Worm (Caenorhabditis elegans): ENCODE results near the gene srt-36.
"Not testable (repeated sequence)": the region's sequence is repeated elsewhere in the genome, so short reads cannot be mapped to it uniquely, and the experiment has no call there.

srt-36 gene

DNA sequence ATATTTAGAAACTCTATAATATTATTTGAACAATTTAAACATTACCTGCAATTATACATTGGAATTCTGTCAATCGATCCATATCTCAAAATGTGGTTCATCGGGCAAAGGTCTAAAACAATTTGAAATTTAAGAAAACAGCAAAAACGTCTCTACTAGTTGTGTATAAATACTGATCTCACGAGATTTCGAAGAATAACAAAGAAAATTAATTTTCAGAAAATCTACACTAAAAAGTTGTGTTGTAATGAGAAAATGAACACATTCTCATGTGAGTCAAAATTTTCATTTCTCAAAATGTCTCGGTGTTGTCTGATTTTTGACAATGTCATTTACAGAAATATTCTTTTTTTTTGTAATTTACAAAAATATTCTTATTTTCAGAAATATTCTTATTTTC, at the start of gene srt-36:
srt-36 (minus strand) TSS at position 101 of the 400 bp plus-strand sequence.
- TF ChIP-seq pha-4 (tag; optimal IDR thresholded peaks at IDR 0.05); ces-1 (GFP tag; optimal IDR thresholded peaks at IDR 0.05); sptf-1 (tag; optimal IDR thresholded peaks at IDR 0.05): not testable (repeated sequence)

DNA sequence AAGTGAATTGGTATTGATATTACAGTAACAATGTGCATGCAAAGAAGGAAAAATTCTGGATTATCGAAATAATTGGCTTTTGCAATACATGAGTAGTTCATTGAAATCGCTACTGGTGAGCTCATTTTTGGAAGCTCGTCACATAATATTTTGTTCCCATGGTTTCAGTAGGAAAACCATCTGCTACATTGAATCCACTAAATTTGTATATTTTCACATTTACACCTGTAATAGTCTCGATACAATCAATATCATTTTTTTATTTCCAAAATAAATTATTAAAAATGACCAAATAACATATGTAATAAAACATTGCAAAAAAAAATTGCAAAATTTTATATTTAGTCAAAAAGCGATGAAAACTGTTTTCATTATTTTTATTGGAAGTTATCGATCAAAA, 46.9 kb upstream of the srt-36 start, which contains the start of gene srh-192:
srh-192 (minus strand) TSS at position 101 of the 400 bp plus-strand sequence.
- no peak for TF ChIP-seq mab-5 (tag; optimal IDR thresholded peaks at IDR 0.05)
- TF ChIP-seq ceh-43 (GFP tag; optimal IDR thresholded peaks at IDR 0.05), result no peak
- no peak for TF ChIP-seq blmp-1 (tag; optimal IDR thresholded peaks at IDR 0.05)
- TF ChIP-seq lin-13 (tag; optimal IDR thresholded peaks at IDR 0.05), result no peak
- TF ChIP-seq flh-1 (GFP tag; optimal IDR thresholded peaks at IDR 0.05), result no peak
- TF ChIP-seq zip-8 (tag; optimal IDR thresholded peaks at IDR 0.05), result no peak
- TF ChIP-seq ham-2 (GFP tag; optimal IDR thresholded peaks at IDR 0.05), result no peak
- no peak for TF ChIP-seq lin-32 (GFP tag; optimal IDR thresholded peaks at IDR 0.05)
- TF ChIP-seq sem-2 (GFP tag; optimal IDR thresholded peaks at IDR 0.05), result no peak
- no peak for TF ChIP-seq nhr-76 (tag; optimal IDR thresholded peaks at IDR 0.05)
- TF ChIP-seq nhr-2 (tag; optimal IDR thresholded peaks at IDR 0.05), result no peak
- no peak for TF ChIP-seq hlh-1 (tag; optimal IDR thresholded peaks at IDR 0.05)
- no peak for TF ChIP-seq drap-1 (GFP tag; optimal IDR thresholded peaks at IDR 0.05)
- no peak for TF ChIP-seq unc-62 (GFP tag; optimal IDR thresholded peaks at IDR 0.05)
- TF ChIP-seq sptf-1 (tag; optimal IDR thresholded peaks at IDR 0.05), result no peak

DNA sequence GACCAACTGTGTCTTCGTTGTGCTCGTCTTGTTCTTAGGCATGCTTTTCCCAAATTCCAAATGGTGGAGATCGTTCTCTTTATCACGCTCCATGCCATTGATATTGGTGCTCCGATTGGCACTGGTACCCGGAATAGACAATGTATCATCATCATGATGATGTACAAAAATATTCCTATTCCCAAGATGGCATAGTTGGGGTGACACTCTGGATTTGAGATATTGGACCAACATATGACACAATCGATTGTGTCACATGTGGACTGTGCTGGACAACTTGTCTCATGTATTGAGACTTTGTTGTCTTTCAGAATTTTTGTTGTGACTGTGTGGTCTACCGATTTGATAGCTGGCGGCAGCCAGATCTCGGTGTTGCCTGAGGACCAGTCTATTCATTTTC, 36.1 kb upstream of the srt-36 start:
- TF ChIP-seq flh-1 (GFP tag; optimal IDR thresholded peaks at IDR 0.05), result no peak
- no peak for TF ChIP-seq ham-2 (GFP tag; optimal IDR thresholded peaks at IDR 0.05)
- TF ChIP-seq M03D4.4 (tag; optimal IDR thresholded peaks at IDR 0.05), result no peak
- no peak for TF ChIP-seq mab-5 (tag; optimal IDR thresholded peaks at IDR 0.05)
- no peak for TF ChIP-seq zip-8 (tag; optimal IDR thresholded peaks at IDR 0.05)
- TF ChIP-seq elt-1 (tag; optimal IDR thresholded peaks at IDR 0.05; ENCODE audit: borderline replicate concordance, insufficient read depth), result no peak
- TF ChIP-seq elt-3 (tag; optimal IDR thresholded peaks at IDR 0.05), result no peak
- no peak for TF ChIP-seq blmp-1 (tag; optimal IDR thresholded peaks at IDR 0.05)
- TF ChIP-seq ztf-11 (tag; optimal IDR thresholded peaks at IDR 0.05), result no peak
- TF ChIP-seq lin-13 (tag; optimal IDR thresholded peaks at IDR 0.05), result no peak
- no peak for TF ChIP-seq mls-2 (tag; optimal IDR thresholded peaks at IDR 0.05)
- TF ChIP-seq lsy-2 (tag; optimal IDR thresholded peaks at IDR 0.05), result no peak
- no peak for TF ChIP-seq tbx-8 (GFP tag; optimal IDR thresholded peaks at IDR 0.05)

DNA sequence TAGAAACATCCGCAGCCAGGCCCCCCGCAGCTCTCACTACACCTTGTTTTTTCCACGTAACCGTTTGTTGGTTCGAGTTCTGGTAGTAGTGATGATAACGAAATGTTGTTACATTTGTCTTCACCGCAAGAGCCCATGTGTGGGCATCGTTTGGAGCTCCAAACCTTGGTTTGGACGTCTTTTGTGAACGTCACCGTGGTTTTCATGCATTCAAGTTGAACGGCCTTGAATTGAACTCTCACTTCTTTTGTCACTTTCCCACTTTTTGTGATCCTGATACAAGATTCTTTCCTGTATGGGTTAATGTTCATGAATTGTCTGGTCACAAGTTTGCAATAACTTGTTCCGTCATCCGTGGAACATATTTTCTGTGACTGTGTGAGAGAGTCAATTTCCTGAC, 35.7 kb upstream of the srt-36 start:
- TF ChIP-seq lin-13 (tag; optimal IDR thresholded peaks at IDR 0.05) (no peak), ceh-83 (GFP tag; optimal IDR thresholded peaks at IDR 0.05) (no peak), flh-1 (GFP tag; optimal IDR thresholded peaks at IDR 0.05) (no peak), tbx-8 (GFP tag; optimal IDR thresholded peaks at IDR 0.05) (no peak), unc-62 (GFP tag; optimal IDR thresholded peaks at IDR 0.05) (no peak), M03D4.4 (tag; optimal IDR thresholded peaks at IDR 0.05) (no peak), ces-1 (GFP tag; optimal IDR thresholded peaks at IDR 0.05) (no peak), blmp-1 (tag; optimal IDR thresholded peaks at IDR 0.05) (no peak), ztf-11 (tag; optimal IDR thresholded peaks at IDR 0.05) (no peak), elt-3 (tag; optimal IDR thresholded peaks at IDR 0.05) (no peak), mep-1 (tag; optimal IDR thresholded peaks at IDR 0.05) (no peak), hlh-1 (tag; optimal IDR thresholded peaks at IDR 0.05) (no peak), cnd-1 (tag; optimal IDR thresholded peaks at IDR 0.05) (no peak), unc-39 (tag; optimal IDR thresholded peaks at IDR 0.05) (no peak), elt-1 (tag; optimal IDR thresholded peaks at IDR 0.05; ENCODE audit: borderline replicate concordance, insufficient read depth) (no peak), lsy-2 (tag; optimal IDR thresholded peaks at IDR 0.05) (no peak), ceh-43 (GFP tag; optimal IDR thresholded peaks at IDR 0.05) (no peak), nhr-76 (tag; optimal IDR thresholded peaks at IDR 0.05) (no peak), sem-2 (GFP tag; optimal IDR thresholded peaks at IDR 0.05) (no peak)

DNA sequence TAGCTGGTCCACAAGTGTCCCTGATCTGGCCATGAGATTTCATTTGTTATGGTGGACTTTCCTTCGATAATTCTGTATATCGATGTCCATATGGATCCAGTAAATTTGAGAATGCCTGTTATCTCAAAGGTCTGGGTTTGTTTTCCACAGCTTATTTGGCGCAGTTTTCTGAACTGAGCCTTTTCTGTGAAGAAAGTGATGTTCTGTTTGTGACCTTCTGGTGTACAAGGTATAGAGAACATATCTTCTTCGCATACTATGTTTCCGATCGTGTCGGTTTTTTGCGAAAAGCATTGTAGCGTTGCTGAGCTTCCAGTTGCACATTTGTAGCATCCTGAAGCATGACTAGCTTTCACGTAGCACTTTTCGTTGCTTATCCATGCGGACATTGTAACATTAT, 34.7 kb upstream of the srt-36 start:
- no peak for TF ChIP-seq pha-4 (tag; optimal IDR thresholded peaks at IDR 0.05)
- no peak for TF ChIP-seq bed-3 (GFP tag; optimal IDR thresholded peaks at IDR 0.05)
- TF ChIP-seq lin-32 (GFP tag; optimal IDR thresholded peaks at IDR 0.05), result no peak
- TF ChIP-seq ceh-43 (GFP tag; optimal IDR thresholded peaks at IDR 0.05), result no peak
- TF ChIP-seq cnd-1 (tag; optimal IDR thresholded peaks at IDR 0.05), result no peak
- TF ChIP-seq hlh-1 (tag; optimal IDR thresholded peaks at IDR 0.05), result no peak
